Fruit fly (Drosophila melanogaster) whole organism, embryonic: Measurements from ENCODE around the gene bun.

Experiments used
- Antp ChIP-seq: fragments of 200-800 bp; sonication (Bioruptor generic); optimal IDR thresholded peaks from 3 replicates; lab custom pipeline; 2016; ENCODE audit warnings: missing biosample characterization, missing genetic modification characterization
- Awh ChIP-seq: fragments of 200-800 bp; sonication (Bioruptor generic); IDR thresholded peaks from 2 replicates; pipeline ENCODE4, ENCODE4 v1.3.6; 2022; ENCODE audit warnings: missing biosample characterization, missing genetic modification characterization
- BEAF-32 ChIP-seq: fragments of 200-800 bp; sonication (Bioruptor generic); optimal IDR thresholded peaks from 3 replicates; lab custom pipeline; 2017; ENCODE audit warnings: missing biosample characterization, missing genetic modification characterization, mild to moderate bottlenecking, moderate library complexity, missing genetic modification reagents
- CG10321 ChIP-seq: fragments of 200-800 bp; sonication (Bioruptor generic); IDR thresholded peaks from 2 replicates; pipeline ENCODE4 v1.3.6; 2022; ENCODE audit warnings: missing biosample characterization, missing genetic modification characterization
- CG10979 ChIP-seq: fragments of 200-800 bp; sonication (Bioruptor generic); optimal IDR thresholded peaks from 2 replicates; lab custom pipeline; 2018; ENCODE audit warnings: missing biosample characterization, mild to moderate bottlenecking, missing genetic modification characterization, moderate library complexity
- CG11456 ChIP-seq: fragments of 200-800 bp; sonication (Bioruptor generic); IDR thresholded peaks from 3 replicates; pipeline ENCODE4 v1.3.6; 2022; ENCODE audit warnings: missing biosample characterization, missing genetic modification characterization
- CG12104 ChIP-seq: fragments of 200-800 bp; sonication (Bioruptor generic); optimal IDR thresholded peaks from 3 replicates; lab custom pipeline; 2016; ENCODE audit warnings: missing biosample characterization, missing genetic modification characterization
- CG12299 ChIP-seq: fragments of 200-800 bp; sonication (Bioruptor generic); optimal IDR thresholded peaks from 2 replicates; lab custom pipeline; 2018; ENCODE audit warnings: missing biosample characterization, mild to moderate bottlenecking, missing genetic modification characterization
- CG1529 ChIP-seq: fragments of 200-800 bp; sonication (Bioruptor generic); optimal IDR thresholded peaks from 3 replicates; lab custom pipeline; 2018; ENCODE audit warnings: missing biosample characterization, missing genetic modification characterization
- CG15514 ChIP-seq: fragments of 200-800 bp; sonication (Bioruptor generic); optimal IDR thresholded peaks from 3 replicates; lab custom pipeline; 2017; ENCODE audit warnings: missing biosample characterization, missing genetic modification characterization, mild to moderate bottlenecking, moderate library complexity, missing genetic modification reagents
- CG16779 ChIP-seq: fragments of 200-800 bp; sonication (Bioruptor generic); IDR thresholded peaks from 2 replicates; pipeline ENCODE4 v1.3.6; 2022; ENCODE audit warnings: missing biosample characterization, missing genetic modification characterization
- CG17186 ChIP-seq: fragments of 200-800 bp; sonication (Bioruptor generic); optimal IDR thresholded peaks from 3 replicates; lab custom pipeline; 2017; ENCODE audit warnings: missing biosample characterization, missing genetic modification reagents, missing genetic modification characterization
- CG2120 ChIP-seq: fragments of 200-800 bp; sonication (Bioruptor generic); optimal IDR thresholded peaks from 3 replicates; lab custom pipeline; 2016; ENCODE audit warnings: missing biosample characterization, missing genetic modification characterization
- CG31224 ChIP-seq: fragments of 200-800 bp; sonication (Bioruptor generic); IDR thresholded peaks from 2 replicates; pipeline ENCODE4 v1.3.6; 2022; ENCODE audit warnings: missing biosample characterization, missing genetic modification characterization
- CG31388 ChIP-seq: fragments of 200-800 bp; sonication (Bioruptor generic); optimal IDR thresholded peaks from 2 replicates; lab custom pipeline; 2016; ENCODE audit warnings: missing biosample characterization, missing genetic modification characterization
- CG4328 ChIP-seq: fragments of 200-800 bp; sonication (Bioruptor generic); optimal IDR thresholded peaks from 3 replicates; lab custom pipeline; 2017; ENCODE audit warnings: missing biosample characterization, missing genetic modification reagents, missing genetic modification characterization
- CG4617 ChIP-seq: fragments of 200-800 bp; sonication (Bioruptor generic); optimal IDR thresholded peaks from 3 replicates; lab custom pipeline; 2016; ENCODE audit warnings: missing biosample characterization, missing genetic modification characterization, borderline replicate concordance
- CG7987 ChIP-seq: fragments of 200-800 bp; sonication (Bioruptor generic); optimal IDR thresholded peaks from 2 replicates; lab custom pipeline; 2018; ENCODE audit warnings: missing biosample characterization, mild to moderate bottlenecking, missing genetic modification characterization, moderate library complexity
- CG9932 ChIP-seq: fragments of 200-800 bp; sonication (Bioruptor generic); IDR thresholded peaks from 2 replicates; pipeline ENCODE4 v1.3.6; 2022; ENCODE audit warnings: missing biosample characterization, missing genetic modification characterization
- D19A ChIP-seq: fragments of 200-800 bp; optimal IDR thresholded peaks from 3 replicates; lab custom pipeline; 2019; ENCODE audit warnings: missing biosample characterization, mild to moderate bottlenecking, missing genetic modification characterization, moderate library complexity
- D19B ChIP-seq: fragments of 200-800 bp; sonication (Bioruptor generic); optimal IDR thresholded peaks from 2 replicates; lab custom pipeline; 2017; ENCODE audit warnings: missing biosample characterization, mild to moderate bottlenecking, missing genetic modification characterization
- HLH54F ChIP-seq: fragments of 200-800 bp; sonication (Bioruptor generic); optimal IDR thresholded peaks from 3 replicates; lab custom pipeline; 2016; ENCODE audit warnings: missing biosample characterization, missing genetic modification characterization
- Hr3 ChIP-seq: fragments of 200-800 bp; sonication (Bioruptor generic); optimal IDR thresholded peaks from 3 replicates; lab custom pipeline; 2016; ENCODE audit warnings: missing biosample characterization, missing genetic modification characterization
- Jarid2 ChIP-seq: fragments of 200-800 bp; sonication (Bioruptor generic); optimal IDR thresholded peaks from 3 replicates; lab custom pipeline; 2017; ENCODE audit warnings: mild to moderate bottlenecking, missing biosample characterization, missing genetic modification reagents, missing genetic modification characterization
- MTF-1 ChIP-seq: fragments of 200-800 bp; sonication (Bioruptor generic); optimal IDR thresholded peaks from 2 replicates; lab custom pipeline; 2018; ENCODE audit warnings: missing biosample characterization, mild to moderate bottlenecking, missing genetic modification characterization, borderline replicate concordance
- NC2α ChIP-seq: fragments of 200-800 bp; sonication (Bioruptor generic); optimal IDR thresholded peaks from 2 replicates; lab custom pipeline; 2016; ENCODE audit warnings: missing biosample characterization, missing genetic modification characterization
- NFAT ChIP-seq: fragments of 200-800 bp; sonication (Bioruptor generic); IDR thresholded peaks from 2 replicates; pipeline ENCODE4 v1.3.6; 2022; ENCODE audit warnings: missing biosample characterization, missing genetic modification characterization
- NK7.1 ChIP-seq: fragments of 200-800 bp; sonication (Bioruptor generic); optimal IDR thresholded peaks from 3 replicates; lab custom pipeline; 2016; ENCODE audit warnings: missing biosample characterization, missing genetic modification characterization
- Nf-YA ChIP-seq: fragments of 200-800 bp; sonication (Bioruptor generic); IDR thresholded peaks from 2 replicates; pipeline ENCODE4 v1.3.6; 2022; ENCODE audit warnings: missing biosample characterization, missing genetic modification characterization
- PHDP ChIP-seq: fragments of 200-800 bp; sonication (Bioruptor generic); optimal IDR thresholded peaks from 3 replicates; lab custom pipeline; 2018; ENCODE audit warnings: missing biosample characterization, mild to moderate bottlenecking, missing genetic modification characterization, moderate library complexity
- Rfx ChIP-seq: fragments of 200-800 bp; sonication (Bioruptor generic); IDR thresholded peaks from 2 replicates; pipeline ENCODE4 v1.3.6; 2022; ENCODE audit warnings: missing biosample characterization, missing genetic modification characterization
- abd-A ChIP-seq: fragments of 200-800 bp; sonication (Bioruptor generic); optimal IDR thresholded peaks from 3 replicates; lab custom pipeline; 2019; ENCODE audit warnings: missing biosample characterization, mild to moderate bottlenecking, missing genetic modification characterization, moderate library complexity
- ac ChIP-seq: fragments of 200-800 bp; sonication (Bioruptor generic); optimal IDR thresholded peaks from 3 replicates; lab custom pipeline; 2017; ENCODE audit warnings: missing biosample characterization, mild to moderate bottlenecking, missing genetic modification characterization
- ara ChIP-seq: fragments of 200-800 bp; sonication (Bioruptor generic); IDR thresholded peaks from 2 replicates; pipeline ENCODE4 v1.3.6; 2022; ENCODE audit warnings: missing biosample characterization, missing genetic modification characterization
- bcd ChIP-seq: fragments of 200-800 bp; sonication (Bioruptor generic); optimal IDR thresholded peaks from 2 replicates; lab custom pipeline; 2017; ENCODE audit warnings: missing biosample characterization, mild to moderate bottlenecking, missing genetic modification characterization
- cato ChIP-seq: fragments of 200-800 bp; sonication (Bioruptor generic); optimal IDR thresholded peaks from 2 replicates; lab custom pipeline; 2016; ENCODE audit warnings: missing biosample characterization, missing genetic modification characterization, borderline replicate concordance
- caup ChIP-seq: fragments of 200-800 bp; sonication (Bioruptor generic); optimal IDR thresholded peaks from 3 replicates; lab custom pipeline; 2017; ENCODE audit warnings: missing biosample characterization, mild to moderate bottlenecking, missing genetic modification characterization, moderate library complexity; ENCODE audit not compliant: severe bottlenecking
- eve ChIP-seq, 2 experiments: fragments of >200 bp; optimal IDR thresholded peaks; 2 replicates each; lab custom pipeline; 2017; ENCODE audit warnings: missing biosample characterization in 2 of 2, missing genetic modification characterization in 2 of 2
- grau ChIP-seq: fragments of 200-800 bp; optimal IDR thresholded peaks from 3 replicates; lab custom pipeline; 2019; ENCODE audit warnings: missing biosample characterization, mild to moderate bottlenecking, missing genetic modification characterization, moderate library complexity
- ind ChIP-seq: fragments of 200-800 bp; sonication (Bioruptor generic); optimal IDR thresholded peaks from 3 replicates; lab custom pipeline; 2016; ENCODE audit warnings: missing biosample characterization, missing genetic modification characterization
- inv ChIP-seq: fragments of 200-800 bp; sonication (Bioruptor generic); IDR thresholded peaks from 2 replicates; pipeline ENCODE4 v1.3.6; 2022; ENCODE audit warnings: missing biosample characterization, missing genetic modification characterization; ENCODE audit not compliant: partially characterized antibody
- jing ChIP-seq: fragments of 200-800 bp; sonication (Bioruptor generic); optimal IDR thresholded peaks from 2 replicates; lab custom pipeline; 2018; ENCODE audit warnings: missing biosample characterization, mild to moderate bottlenecking, missing genetic modification characterization
- lbe ChIP-seq: fragments of 200-800 bp; sonication (Bioruptor generic); optimal IDR thresholded peaks from 2 replicates; lab custom pipeline; 2016; ENCODE audit warnings: missing biosample characterization, mild to moderate bottlenecking, missing genetic modification characterization
- p53 ChIP-seq: fragments of 200-800 bp; sonication (Bioruptor generic); optimal IDR thresholded peaks from 2 replicates; lab custom pipeline; 2016; ENCODE audit warnings: missing biosample characterization, missing genetic modification characterization
- pb ChIP-seq: fragments of 200-800 bp; sonication (Bioruptor generic); optimal IDR thresholded peaks from 3 replicates; lab custom pipeline; 2016; ENCODE audit warnings: missing biosample characterization, missing genetic modification characterization
- pho ChIP-seq: fragments of 200-800 bp; sonication (Bioruptor generic); optimal IDR thresholded peaks from 2 replicates; lab custom pipeline; 2016; ENCODE audit warnings: missing biosample characterization, missing genetic modification characterization
- pita ChIP-seq: fragments of 200-800 bp; sonication (Bioruptor generic); optimal IDR thresholded peaks from 2 replicates; lab custom pipeline; 2017; ENCODE audit warnings: missing biosample characterization, mild to moderate bottlenecking, missing genetic modification characterization
- pzg ChIP-seq: fragments of 200-800 bp; sonication (Bioruptor generic); optimal IDR thresholded peaks from 3 replicates; lab custom pipeline; 2018; ENCODE audit warnings: missing biosample characterization, mild to moderate bottlenecking, missing genetic modification characterization, moderate library complexity
- sim ChIP-seq: fragments of 200-800 bp; sonication (Bioruptor generic); IDR thresholded peaks from 2 replicates; pipeline ENCODE4 v1.3.6; 2022; ENCODE audit warnings: missing biosample characterization, missing genetic modification characterization
- so ChIP-seq: fragments of 200-800 bp; sonication (Bioruptor generic); IDR thresholded peaks from 3 replicates; pipeline ENCODE4 v1.3.6; 2022; ENCODE audit warnings: missing biosample characterization, missing genetic modification characterization
- wor ChIP-seq: fragments of 200-800 bp; sonication (Bioruptor generic); IDR thresholded peaks from 2 replicates; pipeline ENCODE4 v1.3.6; 2022; ENCODE audit warnings: missing biosample characterization, missing genetic modification characterization

The bun gene

DNA sequence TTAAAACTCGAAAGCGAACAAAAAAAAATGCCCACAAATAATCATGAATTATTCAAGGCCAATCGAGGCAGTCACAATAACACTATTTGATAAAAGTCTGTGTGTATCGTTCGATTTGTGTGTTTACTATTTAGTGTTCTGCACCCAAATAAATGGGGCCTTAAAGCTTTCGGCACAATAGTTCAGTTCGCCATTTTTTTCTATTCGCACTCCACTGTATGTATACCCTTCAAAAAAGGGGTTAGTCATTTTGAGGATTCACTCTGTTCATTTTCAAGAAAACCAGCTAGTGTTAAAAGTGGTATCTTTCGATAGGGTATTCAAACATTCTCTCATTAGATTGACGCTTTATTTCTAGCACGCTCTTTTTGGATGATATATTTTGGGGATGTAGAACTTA, 78.7 kb downstream of the bun start (continued):
- TF ChIP-seq jing = no peak
- no peak for TF ChIP-seq ara (GFP tag; lab: Robert Waterston, UW)
- TF ChIP-seq pho (GFP tag; lab: Kevin White, UChicago) = peak; percentile 67
- no peak for TF ChIP-seq CG10979 (tag; lab: Kevin White, UChicago)
- peak; percentile 90 for TF ChIP-seq Rfx (GFP tag; lab: Robert Waterston, UW)
- TF ChIP-seq Nf-YA (GFP tag; lab: Robert Waterston, UW) = no peak
- TF ChIP-seq sim (GFP tag; lab: Robert Waterston, UW) = no peak
- peak; percentile 76 for TF ChIP-seq HLH54F (GFP tag; lab: Kevin White, UChicago)
- peak; percentile 60 for TF ChIP-seq grau
- peak; percentile 48 for TF ChIP-seq Antp (GFP tag; lab: Kevin White, UChicago)
- TF ChIP-seq CG12104 (GFP tag; lab: Kevin White, UChicago) = peak; percentile 22
- TF ChIP-seq p53 (GFP tag; lab: Kevin White, UChicago) = peak; percentile 22
- no peak for TF ChIP-seq CG17186 (GFP tag; lab: Kevin White, UChicago)
- TF ChIP-seq pita (GFP tag; lab: Kevin White, UChicago) = no peak
- no peak for TF ChIP-seq BEAF-32 (GFP tag; lab: Kevin White, UChicago)
- TF ChIP-seq abd-A (tag; lab: Kevin White, UChicago) = peak; percentile 96
- TF ChIP-seq CG31224 (GFP tag; lab: Robert Waterston, UW) = peak; percentile 70
- TF ChIP-seq eve (GFP tag; optimal IDR thresholded peaks at IDR 0.05; lab: Kevin White, UChicago) = peak in 1 of 2 experiments; percentile 9
- peak; percentile 45 for TF ChIP-seq CG12299 (tag; lab: Kevin White, UChicago)
- no peak for TF ChIP-seq CG31388 (GFP tag; lab: Kevin White, UChicago)
- peak; percentile 22 for TF ChIP-seq CG4328
- TF ChIP-seq CG7987 (GFP tag; lab: Kevin White, UChicago) = peak; percentile 83
- no peak for TF ChIP-seq lbe (GFP tag; lab: Kevin White, UChicago)
- TF ChIP-seq pb (GFP tag; lab: Kevin White, UChicago) = peak; percentile 14
- TF ChIP-seq CG15514 = peak; percentile 68
- TF ChIP-seq pzg (GFP tag; lab: Kevin White, UChicago) = no peak
- peak; percentile 42 for TF ChIP-seq caup
- no peak for TF ChIP-seq CG4617
- TF ChIP-seq Awh (GFP tag; lab: Robert Waterston, UW) = no peak
- peak; percentile 84 for TF ChIP-seq NFAT (GFP tag; lab: Robert Waterston, UW)
- no peak for TF ChIP-seq ac (GFP tag; lab: Kevin White, UChicago)
- TF ChIP-seq cato (GFP tag; lab: Kevin White, UChicago) = no peak
- peak; percentile 92 for TF ChIP-seq CG9932 (GFP tag; lab: Robert Waterston, UW)
- peak; percentile 60 for TF ChIP-seq bcd (GFP tag; lab: Kevin White, UChicago)
- TF ChIP-seq MTF-1 (GFP tag; lab: Kevin White, UChicago) = no peak
- TF ChIP-seq wor (GFP tag; lab: Robert Waterston, UW) = no peak
- peak; percentile 89 for TF ChIP-seq D19A (tag; lab: Kevin White, UChicago)
- TF ChIP-seq inv (GFP tag; lab: Robert Waterston, UW) = no peak
- peak; percentile 37 for TF ChIP-seq NK7.1 (GFP tag; lab: Kevin White, UChicago)
- peak; percentile 48 for TF ChIP-seq ind (GFP tag; lab: Kevin White, UChicago)
- peak; percentile 93 for TF ChIP-seq CG2120
- peak; percentile 54 for TF ChIP-seq PHDP (tag; lab: Kevin White, UChicago)
- no peak for TF ChIP-seq CG1529
- peak; percentile 73 for TF ChIP-seq D19B (GFP tag; lab: Kevin White, UChicago)
- TF ChIP-seq CG11456 (GFP tag; lab: Robert Waterston, UW) = peak; percentile 82
- no peak for TF ChIP-seq Hr3 (GFP tag; lab: Kevin White, UChicago)
- TF ChIP-seq so (GFP tag; lab: Robert Waterston, UW) = 0 out of 3 replicates have a peak, but pooled peaks have one; percentile 24
- TF ChIP-seq Jarid2 (GFP tag; lab: Kevin White, UChicago) = no peak
- TF ChIP-seq CG16779 (GFP tag; lab: Robert Waterston, UW) = peak; percentile 76
- TF ChIP-seq CG10321 (GFP tag; lab: Robert Waterston, UW) = no peak
- TF ChIP-seq NC2α = no peak
